Fruit fly (Drosophila melanogaster): Measurements from ENCODE around the gene CG15635.
A peak's percentile ranks its signal among the peaks of the same experiment; 100 is the strongest.

The CG15635 gene

dm6 chr2L:4642672-4643071 lies at the start of gene CG15635:
TSS of gene CG15635 (plus strand) at chr2L:4642972.
- TF ChIP-seq EcR (GFP tag; optimal IDR thresholded peaks at IDR 0.05) (no peak), CG13204 (GFP tag; optimal IDR thresholded peaks at IDR 0.05) (no peak), CG12605 (GFP tag; IDR thresholded peaks at IDR 0.05) (no peak), Ets98B (GFP tag; IDR thresholded peaks at IDR 0.05) (no peak), CG9948 (tag; optimal IDR thresholded peaks at IDR 0.05) (no peak), CG32121 (GFP tag; IDR thresholded peaks at IDR 0.05) (no peak), rn (GFP tag; IDR thresholded peaks at IDR 0.05) (no peak), fd96Ca (GFP tag; IDR thresholded peaks at IDR 0.05) (no peak), CG14655 (GFP tag; optimal IDR thresholded peaks at IDR 0.05) (no peak), CG8301 (tag; optimal IDR thresholded peaks at IDR 0.05) (no peak), CG34367 (tag; optimal IDR thresholded peaks at IDR 0.05) (no peak), CG10348 (GFP tag; IDR thresholded peaks at IDR 0.05) (no peak), D1 (tag; optimal IDR thresholded peaks at IDR 0.05) (no peak), CG4496 (GFP tag; IDR thresholded peaks at IDR 0.05) (no peak), gl (tag; optimal IDR thresholded peaks at IDR 0.05) (no peak), CG15710 (tag; optimal IDR thresholded peaks at IDR 0.05) (no peak), Snoo (tag; optimal IDR thresholded peaks at IDR 0.05) (no peak), Pif1A (GFP tag; optimal IDR thresholded peaks at IDR 0.05) (no peak), Pif1B (GFP tag; optimal IDR thresholded peaks at IDR 0.05) (no peak)

DNA sequence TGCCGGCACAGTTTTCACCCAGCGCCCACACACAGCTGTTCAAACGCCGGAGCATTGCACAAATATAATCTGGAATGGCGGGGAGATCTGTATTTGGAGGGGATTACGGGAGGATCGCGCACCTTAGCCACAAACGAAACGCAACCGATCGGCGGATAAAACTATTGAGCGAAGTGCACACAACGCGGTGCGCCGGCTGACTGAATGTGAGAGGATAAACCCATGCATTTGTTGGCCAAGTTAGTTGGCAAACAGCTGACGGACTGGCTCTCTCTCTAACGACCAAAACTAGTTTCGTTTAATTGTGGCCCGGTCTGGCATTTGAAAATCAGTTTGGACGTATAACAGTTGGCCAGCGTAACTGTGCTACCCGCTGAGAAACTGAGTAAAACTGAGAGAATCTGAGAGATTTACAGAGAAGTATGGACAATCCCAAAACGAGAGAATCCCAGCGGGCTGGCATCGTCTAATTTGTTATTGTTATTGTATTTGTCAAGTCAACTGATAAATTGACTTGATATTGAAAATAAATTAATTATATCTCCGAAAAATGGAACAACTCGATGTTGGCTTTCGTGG lies 47.9 kb upstream of the CG15635 start:
- TF ChIP-seq fd96Ca (GFP tag; IDR thresholded peaks at IDR 0.05) (no peak; the same call in 2 of the 3 replicates), CG10348 (GFP tag; IDR thresholded peaks at IDR 0.05) (no peak), rn (GFP tag; IDR thresholded peaks at IDR 0.05) (no peak), CG4496 (GFP tag; IDR thresholded peaks at IDR 0.05) (peak; percentile 55; the same call in 2 of the 3 replicates)

DNA sequence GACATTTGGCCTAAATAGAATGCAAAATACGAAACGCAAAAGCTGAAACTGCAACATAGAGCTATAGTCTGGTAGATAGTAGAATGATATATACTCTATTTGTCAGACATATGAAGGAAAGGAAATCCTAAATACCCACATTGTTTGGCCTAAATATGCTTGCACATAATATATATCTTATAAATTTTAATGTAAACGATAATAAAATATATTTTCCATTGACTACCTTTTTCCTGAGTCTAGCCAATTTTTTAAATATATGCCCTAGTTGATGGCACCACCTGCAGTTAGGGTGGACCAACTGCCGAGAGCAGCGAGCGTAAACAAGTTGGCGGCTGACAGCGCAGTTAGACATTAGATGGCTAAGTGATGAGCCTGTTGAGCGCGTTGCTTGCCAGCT lies 46.1 kb upstream of the CG15635 start:
- TF ChIP-seq CG13204 (GFP tag; optimal IDR thresholded peaks at IDR 0.05) (no peak), CG8301 (tag; optimal IDR thresholded peaks at IDR 0.05) (peak; percentile 30), CG14655 (GFP tag; optimal IDR thresholded peaks at IDR 0.05) (peak; percentile 19)

DNA sequence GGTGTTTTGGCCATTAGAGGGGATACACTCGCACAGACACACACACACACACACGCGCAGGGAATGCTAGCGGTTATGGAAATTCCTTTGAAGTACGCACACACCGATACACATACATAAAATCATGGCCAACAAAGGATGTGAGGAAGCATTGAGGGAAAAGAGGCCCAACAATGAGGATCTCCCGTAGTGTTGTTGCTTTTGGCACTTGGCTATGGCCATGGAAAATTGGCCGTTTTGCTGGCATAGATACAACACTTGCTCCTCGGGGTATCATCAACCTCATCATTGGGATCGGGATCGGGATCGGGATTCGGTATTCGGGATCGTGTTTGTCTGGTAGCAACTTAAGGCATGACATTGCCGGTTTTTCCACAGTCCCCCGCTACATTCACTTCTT lies 45.2 kb upstream of the CG15635 start:
- TF ChIP-seq CG8159 (tag; optimal IDR thresholded peaks at IDR 0.05) (no peak), CG12605 (GFP tag; IDR thresholded peaks at IDR 0.05) (no peak), Pif1A (GFP tag; optimal IDR thresholded peaks at IDR 0.05) (no peak), Ets98B (GFP tag; IDR thresholded peaks at IDR 0.05) (no peak), EcR (GFP tag; optimal IDR thresholded peaks at IDR 0.05) (no peak), CG4496 (GFP tag; IDR thresholded peaks at IDR 0.05) (no peak), CG14655 (GFP tag; optimal IDR thresholded peaks at IDR 0.05) (no peak), CG15710 (tag; optimal IDR thresholded peaks at IDR 0.05) (no peak), CG13204 (GFP tag; optimal IDR thresholded peaks at IDR 0.05) (no peak)

dm6 chr2L:4599812-4600454 lies 42.8 kb upstream of the CG15635 start:
- TF ChIP-seq Ets98B (GFP tag; IDR thresholded peaks at IDR 0.05) (no peak), CG17806 (tag; optimal IDR thresholded peaks at IDR 0.05) (no peak), fd96Ca (GFP tag; IDR thresholded peaks at IDR 0.05) (no peak), gl (tag; optimal IDR thresholded peaks at IDR 0.05) (no peak), Snoo (tag; optimal IDR thresholded peaks at IDR 0.05) (no peak), D1 (tag; optimal IDR thresholded peaks at IDR 0.05) (no peak), CG8159 (tag; optimal IDR thresholded peaks at IDR 0.05) (peak; percentile 14), CG34367 (tag; optimal IDR thresholded peaks at IDR 0.05) (no peak), CG32121 (GFP tag; IDR thresholded peaks at IDR 0.05) (0 out of 2 replicates have a peak, but pooled peaks have one; percentile 9), CG12605 (GFP tag; IDR thresholded peaks at IDR 0.05) (no peak), CG10348 (GFP tag; IDR thresholded peaks at IDR 0.05) (no peak), rn (GFP tag; IDR thresholded peaks at IDR 0.05) (no peak), CG15710 (tag; optimal IDR thresholded peaks at IDR 0.05) (no peak), Pif1A (GFP tag; optimal IDR thresholded peaks at IDR 0.05) (no peak), CG9948 (tag; optimal IDR thresholded peaks at IDR 0.05) (no peak), CG4496 (GFP tag; IDR thresholded peaks at IDR 0.05) (0 out of 3 replicates have a peak, but pooled peaks have one; percentile 9), CG13204 (GFP tag; optimal IDR thresholded peaks at IDR 0.05) (peak; percentile 20), CG8301 (tag; optimal IDR thresholded peaks at IDR 0.05) (no peak), EcR (GFP tag; optimal IDR thresholded peaks at IDR 0.05) (peak; percentile 67)

DNA sequence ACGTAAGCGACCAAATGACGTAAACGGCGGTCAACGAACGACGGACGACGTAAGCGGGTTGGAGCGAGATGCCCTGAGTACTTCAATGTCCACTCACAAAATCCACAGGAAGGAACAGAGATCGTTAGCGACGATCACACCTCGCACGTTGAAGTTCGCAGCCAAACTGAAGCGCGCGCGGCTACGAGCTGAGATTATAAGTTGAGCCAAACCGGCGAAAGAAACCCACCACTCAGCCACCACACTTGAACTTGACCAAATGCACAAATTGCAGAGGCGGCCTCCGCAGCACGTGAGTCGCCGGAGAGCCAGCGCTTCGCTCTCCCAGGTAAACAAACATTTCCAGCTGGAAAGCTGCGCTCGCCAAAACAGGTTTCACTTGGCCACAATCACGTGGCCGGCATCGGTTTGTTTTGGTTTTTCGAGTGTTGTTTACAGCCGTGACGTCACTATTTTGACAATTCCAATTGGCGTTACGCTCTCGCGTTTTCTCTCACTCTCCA lies 28.6 kb upstream of the CG15635 start, which contains the start of gene dpy:
TSS of gene dpy (minus strand) at position 161 of the 503 bp plus-strand sequence.
- TF ChIP-seq CG32121 (GFP tag; IDR thresholded peaks at IDR 0.05) (0 out of 2 replicates have a peak, but pooled peaks have one; percentile 9), CG14655 (GFP tag; optimal IDR thresholded peaks at IDR 0.05) (no peak), CG13204 (GFP tag; optimal IDR thresholded peaks at IDR 0.05) (peak; percentile 5), CG4496 (GFP tag; IDR thresholded peaks at IDR 0.05) (peak; percentile 46; the same call in 1 of the 3 replicates), CG12605 (GFP tag; IDR thresholded peaks at IDR 0.05) (no peak), EcR (GFP tag; optimal IDR thresholded peaks at IDR 0.05) (peak; percentile 81)
